Fruit fly (Drosophila melanogaster) whole organism, embryonic: ENCODE results near the gene CG15629.

Source experiments
- Ada2b ChIP-seq: fragments of 200-800 bp; sonication (Bioruptor generic); IDR thresholded peaks from 2 replicates; pipeline ENCODE4 v1.3.6; 2022; ENCODE audit warnings: missing biosample characterization, missing genetic modification characterization
- BtbVII ChIP-seq: fragments of 200-800 bp; sonication (Bioruptor generic); optimal IDR thresholded peaks from 3 replicates; lab custom pipeline; 2017; ENCODE audit warnings: missing biosample characterization, mild to moderate bottlenecking, missing genetic modification characterization
- CG10431 ChIP-seq: fragments of 200-800 bp; sonication (Bioruptor generic); optimal IDR thresholded peaks from 3 replicates; lab custom pipeline; 2018; ENCODE audit warnings: missing biosample characterization, mild to moderate bottlenecking, missing genetic modification characterization
- CG12071 ChIP-seq: fragments of 200-800 bp; sonication (Bioruptor generic); optimal IDR thresholded peaks from 3 replicates; lab custom pipeline; 2018; ENCODE audit warnings: missing biosample characterization, mild to moderate bottlenecking, missing genetic modification characterization
- CG12744 ChIP-seq: fragments of 200-800 bp; sonication (Bioruptor generic); optimal IDR thresholded peaks from 2 replicates; lab custom pipeline; 2016; ENCODE audit warnings: missing biosample characterization, missing genetic modification characterization
- CG12769 ChIP-seq: fragments of 200-800 bp; sonication (Bioruptor generic); optimal IDR thresholded peaks from 2 replicates; lab custom pipeline; 2019; ENCODE audit warnings: missing biosample characterization, mild to moderate bottlenecking, missing genetic modification characterization, moderate library complexity
- CG14710 ChIP-seq: fragments of 200-800 bp; sonication (Bioruptor generic); optimal IDR thresholded peaks from 3 replicates; lab custom pipeline; 2019; ENCODE audit warnings: missing biosample characterization, mild to moderate bottlenecking, missing genetic modification characterization, moderate library complexity
- CG15601 ChIP-seq: fragments of 200-800 bp; sonication (Bioruptor generic); optimal IDR thresholded peaks from 3 replicates; lab custom pipeline; 2019; ENCODE audit warnings: missing biosample characterization, mild to moderate bottlenecking, missing genetic modification characterization, moderate library complexity
- CG18599 ChIP-seq: fragments of 200-800 bp; sonication (Bioruptor generic); optimal IDR thresholded peaks from 3 replicates; lab custom pipeline; 2017; ENCODE audit warnings: missing biosample characterization, missing genetic modification characterization, mild to moderate bottlenecking, moderate library complexity, missing genetic modification reagents
- CG18619 ChIP-seq: fragments of 200-800 bp; sonication (Bioruptor generic); optimal IDR thresholded peaks from 3 replicates; lab custom pipeline; 2017; ENCODE audit warnings: missing biosample characterization, mild to moderate bottlenecking, missing genetic modification characterization
- CG18764 ChIP-seq: fragments of 200-800 bp; sonication (Bioruptor generic); optimal IDR thresholded peaks from 3 replicates; lab custom pipeline; 2016; ENCODE audit warnings: missing biosample characterization, missing genetic modification characterization
- CG33213 ChIP-seq: fragments of 200-800 bp; sonication (Bioruptor generic); optimal IDR thresholded peaks from 3 replicates; lab custom pipeline; 2016; ENCODE audit warnings: missing biosample characterization, missing genetic modification characterization
- CG4282 ChIP-seq: fragments of 200-800 bp; sonication (Bioruptor generic); optimal IDR thresholded peaks from 2 replicates; lab custom pipeline; 2016; ENCODE audit warnings: missing biosample characterization, missing genetic modification characterization
- CG4617 ChIP-seq: fragments of 200-800 bp; sonication (Bioruptor generic); optimal IDR thresholded peaks from 3 replicates; lab custom pipeline; 2016; ENCODE audit warnings: missing biosample characterization, missing genetic modification characterization, borderline replicate concordance
- CG6654 ChIP-seq: fragments of 200-800 bp; sonication (Bioruptor generic); optimal IDR thresholded peaks from 2 replicates; lab custom pipeline; 2017; ENCODE audit warnings: missing biosample characterization, mild to moderate bottlenecking, missing genetic modification characterization
- CG6683 ChIP-seq: fragments of 200-800 bp; sonication (Bioruptor generic); optimal IDR thresholded peaks from 2 replicates; lab custom pipeline; 2017; ENCODE audit warnings: missing biosample characterization, mild to moderate bottlenecking, missing genetic modification characterization, missing genetic modification reagents
- CG6689 ChIP-seq: fragments of 200-800 bp; sonication (Bioruptor generic); IDR thresholded peaks from 2 replicates; pipeline ENCODE4 v1.3.6; 2022; ENCODE audit warnings: missing biosample characterization, missing genetic modification characterization
- CG7786 ChIP-seq: fragments of 200-800 bp; sonication (Bioruptor generic); optimal IDR thresholded peaks from 2 replicates; lab custom pipeline; 2016; ENCODE audit warnings: missing biosample characterization, missing genetic modification characterization
- CG7963 ChIP-seq: fragments of 200-800 bp; sonication (Bioruptor generic); IDR thresholded peaks from 3 replicates; pipeline ENCODE4 v1.3.6; 2022; ENCODE audit warnings: missing biosample characterization, missing genetic modification characterization; ENCODE audit not compliant: partially characterized antibody
- CHES-1-like ChIP-seq: fragments of 200-800 bp; sonication (Bioruptor generic); optimal IDR thresholded peaks from 2 replicates; lab custom pipeline; 2016; ENCODE audit warnings: missing biosample characterization, missing genetic modification characterization
- Dip2 ChIP-seq: fragments of 200-800 bp; sonication (Bioruptor generic); IDR thresholded peaks from 2 replicates; pipeline ENCODE4 v1.3.6; 2022; ENCODE audit warnings: missing biosample characterization, missing genetic modification characterization
- GATAe ChIP-seq: fragments of 200-800 bp; sonication (Bioruptor generic); conservative IDR thresholded peaks from 2 replicates; pipeline ENCODE4 v1.3.6; 2022; ENCODE audit warnings: missing biosample characterization, missing genetic modification characterization
- Gsc ChIP-seq: fragments of 200-800 bp; sonication (Bioruptor generic); IDR thresholded peaks from 2 replicates; pipeline ENCODE4 v1.3.6; 2022; ENCODE audit warnings: missing biosample characterization, missing genetic modification characterization
- MTF-1 ChIP-seq: fragments of 200-800 bp; sonication (Bioruptor generic); optimal IDR thresholded peaks from 2 replicates; lab custom pipeline; 2018; ENCODE audit warnings: missing biosample characterization, mild to moderate bottlenecking, missing genetic modification characterization, borderline replicate concordance
- Nf-YA ChIP-seq: fragments of 200-800 bp; sonication (Bioruptor generic); IDR thresholded peaks from 2 replicates; pipeline ENCODE4 v1.3.6; 2022; ENCODE audit warnings: missing biosample characterization, missing genetic modification characterization
- Oaz ChIP-seq: fragments of 200-800 bp; sonication (Bioruptor generic); IDR thresholded peaks from 2 replicates; pipeline ENCODE4 v1.3.6; 2022; ENCODE audit warnings: missing biosample characterization, missing genetic modification characterization
- PHDP ChIP-seq: fragments of 200-800 bp; sonication (Bioruptor generic); optimal IDR thresholded peaks from 3 replicates; lab custom pipeline; 2018; ENCODE audit warnings: missing biosample characterization, mild to moderate bottlenecking, missing genetic modification characterization, moderate library complexity
- Sin3A ChIP-seq: fragments of >200 bp; optimal IDR thresholded peaks from 2 replicates; lab custom pipeline; 2018
- Tbp ChIP-seq: fragments of >200 bp; optimal IDR thresholded peaks from 2 replicates; lab custom pipeline; 2018; ENCODE audit warnings: missing biosample characterization, missing genetic modification characterization
- Usf ChIP-seq: fragments of 200-800 bp; sonication (Bioruptor generic); optimal IDR thresholded peaks from 2 replicates; lab custom pipeline; 2017; ENCODE audit warnings: missing genotype, missing biosample characterization, missing genetic modification characterization
- Xbp1 ChIP-seq: fragments of 200-800 bp; sonication (Bioruptor generic); optimal IDR thresholded peaks from 3 replicates; lab custom pipeline; 2016; ENCODE audit warnings: missing biosample characterization, mild to moderate bottlenecking, missing genetic modification characterization
- Xrp1 ChIP-seq: fragments of 200-800 bp; sonication (Bioruptor generic); IDR thresholded peaks from 2 replicates; pipeline ENCODE4 v1.3.6; 2022; ENCODE audit warnings: missing biosample characterization, missing genetic modification characterization
- ash1 ChIP-seq: fragments of 200-800 bp; sonication (Bioruptor generic); optimal IDR thresholded peaks from 2 replicates; lab custom pipeline; 2018; ENCODE audit warnings: missing biosample characterization, mild to moderate bottlenecking, missing genetic modification characterization
- crol ChIP-seq: fragments of 200-800 bp; sonication (Bioruptor generic); IDR thresholded peaks from 2 replicates; pipeline ENCODE4 v1.3.6; 2022; ENCODE audit warnings: missing biosample characterization, missing genetic modification characterization
- dan ChIP-seq: fragments of 200-800 bp; sonication (Bioruptor generic); IDR thresholded peaks from 2 replicates; pipeline ENCODE4 v1.3.6; 2022; ENCODE audit warnings: missing biosample characterization, missing genetic modification characterization
- dati ChIP-seq: fragments of 200-800 bp; sonication (Bioruptor generic); IDR thresholded peaks from 2 replicates; pipeline ENCODE4 v1.3.6; 2022; ENCODE audit warnings: missing biosample characterization, missing genetic modification characterization
- dmrt11E ChIP-seq: fragments of 200-800 bp; sonication (Bioruptor generic); optimal IDR thresholded peaks from 3 replicates; lab custom pipeline; 2018; ENCODE audit warnings: missing biosample characterization, mild to moderate bottlenecking, missing genetic modification characterization, moderate library complexity
- grau ChIP-seq: fragments of 200-800 bp; optimal IDR thresholded peaks from 3 replicates; lab custom pipeline; 2019; ENCODE audit warnings: missing biosample characterization, mild to moderate bottlenecking, missing genetic modification characterization, moderate library complexity
- lbe ChIP-seq: fragments of 200-800 bp; sonication (Bioruptor generic); optimal IDR thresholded peaks from 2 replicates; lab custom pipeline; 2016; ENCODE audit warnings: missing biosample characterization, mild to moderate bottlenecking, missing genetic modification characterization
- pita ChIP-seq: fragments of 200-800 bp; sonication (Bioruptor generic); optimal IDR thresholded peaks from 2 replicates; lab custom pipeline; 2017; ENCODE audit warnings: missing biosample characterization, mild to moderate bottlenecking, missing genetic modification characterization
- prd ChIP-seq, 3 experiments: fragments of >200 bp in 2 of 3; fragments of 200-800 bp in 1 of 3; sonication (Bioruptor generic) in 1 of 3; optimal IDR thresholded peaks in 2 of 3; IDR thresholded peaks in 1 of 3; 2 replicates in 2 of 3; 3 replicates in 1 of 3; pipeline versions ENCODE4 v1.3.6 to Lab custom; 2017 to 2022; ENCODE audit warnings: missing biosample characterization in 1 of 3, missing genetic modification characterization in 1 of 3
- row ChIP-seq: fragments of 200-800 bp; sonication (Bioruptor generic); IDR thresholded peaks from 3 replicates; pipeline ENCODE4 v1.3.6; 2022; ENCODE audit warnings: missing biosample characterization, missing genetic modification characterization
- shn ChIP-seq: fragments of 200-800 bp; sonication (Bioruptor generic); optimal IDR thresholded peaks from 3 replicates; lab custom pipeline; 2016; ENCODE audit warnings: missing biosample characterization, missing genetic modification characterization
- toy ChIP-seq: fragments of 200-800 bp; sonication (Bioruptor generic); IDR thresholded peaks from 2 replicates; pipeline ENCODE4 v1.3.6; 2022; ENCODE audit warnings: missing biosample characterization, missing genetic modification characterization
- trh ChIP-seq: fragments of 200-800 bp; sonication (Bioruptor generic); optimal IDR thresholded peaks from 2 replicates; lab custom pipeline; 2016; ENCODE audit warnings: missing biosample characterization, missing genetic modification characterization
- unpg ChIP-seq: fragments of 200-800 bp; sonication (Bioruptor generic); optimal IDR thresholded peaks from 3 replicates; lab custom pipeline; 2018; ENCODE audit warnings: missing biosample characterization, mild to moderate bottlenecking, missing genetic modification characterization, moderate library complexity
- wek ChIP-seq: fragments of 200-800 bp; sonication (Bioruptor generic); optimal IDR thresholded peaks from 3 replicates; lab custom pipeline; 2018; ENCODE audit warnings: missing biosample characterization, mild to moderate bottlenecking, missing genetic modification characterization, moderate library complexity
- wor ChIP-seq: fragments of 200-800 bp; sonication (Bioruptor generic); IDR thresholded peaks from 2 replicates; pipeline ENCODE4 v1.3.6; 2022; ENCODE audit warnings: missing biosample characterization, missing genetic modification characterization
- z ChIP-seq: fragments of 200-800 bp; sonication (Bioruptor generic); IDR thresholded peaks from 3 replicates; pipeline ENCODE4 v1.3.6; 2022; ENCODE audit warnings: missing biosample characterization, missing genetic modification characterization
- zfh2 ChIP-seq: fragments of 200-800 bp; sonication (Bioruptor generic); optimal IDR thresholded peaks from 2 replicates; lab custom pipeline; 2016; ENCODE audit warnings: missing biosample characterization, missing genetic modification characterization

Gene CG15629

DNA sequence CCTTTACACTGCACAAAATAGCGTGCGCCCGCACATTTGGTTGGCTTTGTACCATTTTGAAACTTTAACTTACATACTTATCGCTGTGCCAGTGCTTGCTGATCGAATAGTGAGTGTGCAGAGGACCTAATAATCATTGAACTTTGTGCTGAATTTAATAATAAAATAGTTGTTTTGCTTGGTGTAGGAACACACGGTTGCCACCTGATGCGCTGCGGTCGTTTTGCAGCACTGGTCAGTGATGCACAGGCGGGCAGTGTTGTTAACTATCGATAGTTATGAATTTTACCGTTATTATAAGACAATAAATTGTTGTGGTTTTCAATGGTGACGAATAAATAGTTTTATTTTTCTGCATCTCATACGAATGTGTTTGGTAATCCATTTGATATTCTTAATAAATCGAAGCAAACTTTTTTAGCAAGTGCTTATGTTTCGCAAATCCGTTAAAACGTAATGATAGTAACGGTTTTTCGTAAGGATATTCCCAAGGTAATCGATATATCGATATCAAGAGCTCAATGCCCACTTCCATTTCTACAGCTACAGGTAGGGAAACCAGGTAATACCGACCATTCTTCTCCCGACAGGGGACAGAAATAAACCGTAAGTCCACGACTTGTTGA is 25.1 kb downstream of the CG15629 start, which contains the start of the genes tank and CG12194 (continued):
- TF ChIP-seq CG10431 (peak; percentile 79), CG18599 (GFP tag; lab: Kevin White, UChicago) (peak; percentile 98), Gsc (GFP tag; lab: Robert Waterston, UW) (peak; percentile 99), dan (peak; percentile 97), ash1 (GFP tag; lab: Kevin White, UChicago) (peak; percentile 94), CG7786 (peak; percentile 99), CG15601 (tag; lab: Kevin White, UChicago) (peak; percentile 94), Dip2 (GFP tag; lab: Robert Waterston, UW) (peak; percentile 72), CG6654 (peak; percentile 94), CG7963 (peak; percentile 45; the same call in 2 of the 3 replicates), zfh2 (GFP tag; lab: Kevin White, UChicago) (peak; percentile 99), toy (GFP tag; lab: Robert Waterston, UW) (peak; percentile 97), wek (GFP tag; lab: Kevin White, UChicago) (peak; percentile 96), z (GFP tag; lab: Robert Waterston, UW) (peak; percentile 86), CG18619 (GFP tag; lab: Kevin White, UChicago) (peak; percentile 99), BtbVII (GFP tag; lab: Kevin White, UChicago) (peak; percentile 98), CG12769 (tag; lab: Kevin White, UChicago) (peak; percentile 100), wor (GFP tag; lab: Robert Waterston, UW) (peak; percentile 99), Tbp (GFP tag; lab: Kevin White, UChicago) (no peak), unpg (GFP tag; lab: Kevin White, UChicago) (peak; percentile 99), Sin3A (peak; percentile 84), CG6683 (peak; percentile 94), CG33213 (peak; percentile 99), row (GFP tag; lab: Robert Waterston, UW) (peak; percentile 99), grau (tag; lab: Kevin White, UChicago) (peak; percentile 97), CHES-1-like (GFP tag; lab: Kevin White, UChicago) (peak; percentile 99), Xbp1 (GFP tag; lab: Kevin White, UChicago) (peak; percentile 100), trh (peak; percentile 98), crol (GFP tag; lab: Robert Waterston, UW) (peak; percentile 87), PHDP (tag; lab: Kevin White, UChicago) (peak; percentile 99), lbe (GFP tag; lab: Kevin White, UChicago) (peak; percentile 95), prd (optimal IDR thresholded peaks at IDR 0.05; lab: Kevin White, UChicago) (no peak), prd (GFP tag; IDR thresholded peaks at IDR 0.05; lab: Robert Waterston, UW) (peak; percentile 100), dati (GFP tag; lab: Robert Waterston, UW) (peak; percentile 99), CG12744 (GFP tag; lab: Kevin White, UChicago) (peak; percentile 98), Nf-YA (peak; percentile 99), Ada2b (GFP tag; lab: Robert Waterston, UW) (peak; percentile 99), CG6689 (peak; percentile 99), CG18764 (GFP tag; lab: Kevin White, UChicago) (peak; percentile 98), MTF-1 (peak; percentile 98), Xrp1 (GFP tag; lab: Robert Waterston, UW) (peak; percentile 100), CG4282 (peak; percentile 98), CG4617 (GFP tag; lab: Kevin White, UChicago) (peak; percentile 100), Usf (GFP tag; lab: Kevin White, UChicago) (peak; percentile 96), CG12071 (GFP tag; lab: Kevin White, UChicago) (peak; percentile 99), dmrt11E (tag; lab: Kevin White, UChicago) (peak; percentile 98), CG14710 (tag; lab: Kevin White, UChicago) (peak; percentile 97), Oaz (GFP tag; lab: Robert Waterston, UW) (peak; percentile 98), GATAe (GFP tag; lab: Robert Waterston, UW) (peak; percentile 96), shn (GFP tag; lab: Kevin White, UChicago) (peak; percentile 99), pita (no peak)
